Worm (Caenorhabditis elegans) whole organism, mixed stage, embryonic: ENCODE data around the gene fipr-13.

ENCODE experiments used
- bed-3 ChIP-seq: fragments of 200-800 bp; sonication (Bioruptor generic); optimal IDR thresholded peaks from 3 replicates; lab custom pipeline; 2018; ENCODE audit warnings: mild to moderate bottlenecking, missing genetic modification characterization, moderate library complexity, missing compliant biosample characterization
- blmp-1 ChIP-seq: fragments of 150-350 bp; optimal IDR thresholded peaks from 2 replicates; lab custom pipeline; 2014; ENCODE audit warnings: missing biosample characterization, missing genetic modification characterization
- ceh-39 ChIP-seq: fragments of 150-350 bp; optimal IDR thresholded peaks from 2 replicates; lab custom pipeline; 2014; ENCODE audit warnings: missing biosample characterization, missing genetic modification characterization
- ceh-43 ChIP-seq: fragments of 200-800 bp; sonication (Bioruptor generic); optimal IDR thresholded peaks from 2 replicates; lab custom pipeline; 2018; ENCODE audit warnings: mild to moderate bottlenecking, missing genetic modification characterization, moderate library complexity, missing compliant biosample characterization
- ceh-83 ChIP-seq: fragments of 200-800 bp; sonication (Bioruptor generic); optimal IDR thresholded peaks from 2 replicates; lab custom pipeline; 2018; ENCODE audit warnings: mild to moderate bottlenecking, missing genetic modification characterization, missing compliant biosample characterization
- ces-1 ChIP-seq: fragments of 150-350 bp; optimal IDR thresholded peaks from 2 replicates; lab custom pipeline; 2014; ENCODE audit warnings: missing biosample characterization, missing genetic modification reagents, missing genetic modification characterization
- elt-1 ChIP-seq: sonication (generic microtip); optimal IDR thresholded peaks from 2 replicates; lab custom pipeline; 2017; ENCODE audit warnings: missing genetic modification characterization, mild to moderate bottlenecking, missing compliant biosample characterization, antibody characterized with exemption, moderate library complexity, borderline replicate concordance; ENCODE audit not compliant: insufficient read depth
- elt-3 ChIP-seq: fragments of 150-350 bp; optimal IDR thresholded peaks from 2 replicates; lab custom pipeline; 2014; ENCODE audit warnings: missing biosample characterization, missing genetic modification characterization
- ham-2 ChIP-seq: fragments of 200-800 bp; sonication (Bioruptor generic); optimal IDR thresholded peaks from 2 replicates; lab custom pipeline; 2018; ENCODE audit warnings: mild to moderate bottlenecking, missing genetic modification characterization, missing compliant biosample characterization
- hlh-1 ChIP-seq: fragments of 150-350 bp; optimal IDR thresholded peaks from 2 replicates; lab custom pipeline; 2014; ENCODE audit warnings: missing biosample characterization, missing genetic modification reagents, missing genetic modification characterization
- lin-13 ChIP-seq: fragments of 150-350 bp; optimal IDR thresholded peaks from 2 replicates; lab custom pipeline; 2014; ENCODE audit warnings: missing biosample characterization, missing genetic modification characterization
- lin-32 ChIP-seq: fragments of 200-800 bp; sonication (Bioruptor generic); optimal IDR thresholded peaks from 2 replicates; lab custom pipeline; 2018; ENCODE audit warnings: mild to moderate bottlenecking, missing genetic modification characterization, missing compliant biosample characterization
- lsy-2 ChIP-seq: fragments of 150-350 bp; optimal IDR thresholded peaks from 2 replicates; lab custom pipeline; 2014; ENCODE audit warnings: missing biosample characterization, missing genetic modification characterization
- mab-5 ChIP-seq: fragments of 150-350 bp; optimal IDR thresholded peaks from 2 replicates; lab custom pipeline; 2014; ENCODE audit warnings: missing biosample characterization, missing genetic modification characterization
- mep-1 ChIP-seq: fragments of 150-350 bp; optimal IDR thresholded peaks from 2 replicates; lab custom pipeline; 2017; ENCODE audit warnings: missing biosample characterization, missing genetic modification reagents, missing genetic modification characterization, inconsistent platforms
- nhr-12 ChIP-seq: fragments of 150-350 bp; optimal IDR thresholded peaks from 2 replicates; lab custom pipeline; 2014; ENCODE audit warnings: missing biosample characterization, missing genetic modification characterization
- nhr-2 ChIP-seq: fragments of 150-350 bp; optimal IDR thresholded peaks from 2 replicates; lab custom pipeline; 2014; ENCODE audit warnings: missing biosample characterization, missing genetic modification characterization
- nhr-28 ChIP-seq: fragments of 150-350 bp; optimal IDR thresholded peaks from 2 replicates; lab custom pipeline; 2014; ENCODE audit warnings: missing biosample characterization, missing genetic modification characterization
- snpc-4 ChIP-seq: fragments of 150-350 bp; optimal IDR thresholded peaks from 2 replicates; lab custom pipeline; 2014; ENCODE audit warnings: missing biosample characterization, missing genetic modification characterization
- sptf-1 ChIP-seq: sonication (generic microtip); optimal IDR thresholded peaks from 2 replicates; lab custom pipeline; 2017; ENCODE audit warnings: mild to moderate bottlenecking, missing genetic modification characterization, moderate library complexity, missing compliant biosample characterization
- unc-39 ChIP-seq: fragments of 150-350 bp; optimal IDR thresholded peaks from 2 replicates; lab custom pipeline; 2014; ENCODE audit warnings: missing biosample characterization, missing genetic modification characterization
- unc-62 ChIP-seq: fragments of 150-350 bp; optimal IDR thresholded peaks from 2 replicates; lab custom pipeline; 2014; ENCODE audit warnings: missing biosample characterization, missing genetic modification reagents, missing genetic modification characterization

fipr-13 gene

DNA sequence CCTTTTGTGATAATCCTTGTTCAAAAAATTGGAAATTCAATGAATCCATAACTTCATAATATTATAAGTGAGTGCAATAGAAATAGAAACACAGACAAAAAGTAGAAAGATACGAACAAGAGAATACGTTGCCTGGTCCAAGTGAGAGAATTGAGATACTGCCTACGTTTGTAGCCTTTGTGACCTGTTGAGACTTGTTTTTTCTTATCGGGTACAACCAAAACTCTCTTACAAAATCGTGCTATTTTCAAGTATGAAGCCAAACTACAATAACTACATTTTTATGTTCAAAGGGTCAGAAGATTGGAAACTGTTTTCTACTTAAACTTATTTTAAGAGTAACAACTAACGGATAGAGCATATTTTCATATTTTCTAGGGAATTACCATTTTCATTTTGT, 17.3 kb downstream of the fipr-13 start, which contains the start of gene nhr-205:
nhr-205 (minus strand) TSS at position 141 of the 400 bp plus-strand sequence.
- TF ChIP-seq nhr-12 (tag; lab: Kevin White, UChicago) (no peak), ceh-83 (no peak), mab-5 (tag; lab: Kevin White, UChicago) (no peak), lsy-2 (tag; lab: Kevin White, UChicago) (no peak)

- TF ChIP-seq nhr-28 (tag; lab: Kevin White, UChicago) (peak; percentile 50), mep-1 (tag; lab: Kevin White, UChicago) (peak; percentile 13), ces-1 (GFP tag; lab: Kevin White, UChicago) (no peak), lin-13 (tag; lab: Kevin White, UChicago) (no peak)
These were observed 19.7 kb downstream of the fipr-13 start, which contains the start of gene nhr-12 for ce11 chrV:10083999-10084468. TSS of gene nhr-12 (minus strand) at chrV:10084049.

- peak; percentile 6 for TF ChIP-seq hlh-1 (tag; lab: Kevin White, UChicago)
- no peak for TF ChIP-seq unc-39 (tag; lab: Kevin White, UChicago)
These were observed 20.5 kb downstream of the fipr-13 start, which contains the start of gene R04B5.6 for ce11 chrV:10084864-10085263. TSS of gene R04B5.6 (plus strand) at chrV:10085164.

DNA sequence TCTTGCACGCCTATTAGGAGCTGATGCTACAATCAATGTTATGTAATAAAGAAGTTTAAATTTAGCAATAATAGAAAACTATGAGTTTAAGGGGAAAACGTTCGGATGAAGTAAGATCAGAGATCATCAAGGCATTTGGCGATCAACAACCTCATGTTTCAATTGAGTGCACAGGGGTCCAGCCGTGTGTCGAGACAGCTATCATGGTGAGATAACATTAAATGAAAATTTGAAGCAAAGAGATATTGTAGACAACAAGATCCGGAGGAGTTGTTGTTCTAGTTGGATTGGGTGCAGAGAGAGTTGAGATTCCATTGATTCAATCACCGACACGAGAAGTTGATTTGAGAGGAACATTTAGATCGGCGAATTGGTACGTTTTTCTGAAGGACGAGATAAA, 21.8 kb downstream of the fipr-13 start:
- TF ChIP-seq hlh-1 (tag; lab: Kevin White, UChicago) (peak; percentile 52), sptf-1 (no peak)

ce11 chrV:10087103-10087502, 22.8 kb downstream of the fipr-13 start, which contains the start of gene R04B5.5:
TSS of gene R04B5.5 (plus strand) at chrV:10087480.
- peak; percentile 86 for TF ChIP-seq elt-3 (tag; lab: Kevin White, UChicago)
- TF ChIP-seq unc-62 (GFP tag; lab: Kevin White, UChicago) = peak; percentile 62
- TF ChIP-seq elt-1 (tag; lab: Kevin White, UChicago) = peak; percentile 30
- no peak for TF ChIP-seq nhr-2 (tag; lab: Kevin White, UChicago)

ce11 chrV:10090461-10090860, 26.1 kb downstream of the fipr-13 start, which contains the start of gene R04B5.7:
TSS of gene R04B5.7 (minus strand) at chrV:10090561.
- TF ChIP-seq lin-13 (tag; lab: Kevin White, UChicago) (no peak), nhr-12 (tag; lab: Kevin White, UChicago) (no peak), unc-39 (tag; lab: Kevin White, UChicago) (no peak), mab-5 (tag; lab: Kevin White, UChicago) (no peak), ceh-43 (GFP tag; lab: Kevin White, UChicago) (no peak), ceh-83 (no peak)
- TF ChIP-seq, all 35 proteins: peak for 0

DNA sequence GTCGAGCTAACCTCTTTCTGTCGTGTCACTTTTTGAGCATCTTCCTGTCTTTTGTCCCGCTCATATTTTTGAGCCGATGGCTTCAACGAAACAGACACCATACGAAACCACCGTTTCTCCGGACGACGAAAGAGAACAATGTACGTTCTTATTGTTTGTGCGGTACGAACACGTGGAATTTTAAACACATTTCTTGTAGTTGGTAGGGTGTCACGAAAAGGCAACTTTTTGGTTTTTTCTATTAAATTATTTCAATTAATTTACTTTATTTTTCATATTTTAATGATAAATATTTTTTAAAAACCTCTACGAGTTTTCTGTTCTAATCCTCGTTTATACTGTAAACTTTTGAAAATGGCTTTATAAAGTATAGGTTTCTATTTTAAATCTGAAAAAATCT, 26.8 kb downstream of the fipr-13 start, which contains the start of gene R04B5.11:
R04B5.11 (minus strand) TSS at position 101 of the 400 bp plus-strand sequence.
- TF ChIP-seq lin-13 (tag; lab: Kevin White, UChicago) (no peak), blmp-1 (tag; lab: Kevin White, UChicago) (no peak), lsy-2 (tag; lab: Kevin White, UChicago) (no peak), ham-2 (GFP tag; lab: Kevin White, UChicago) (no peak), unc-62 (GFP tag; lab: Kevin White, UChicago) (no peak), ceh-39 (tag; lab: Kevin White, UChicago) (no peak), lin-32 (GFP tag; lab: Kevin White, UChicago) (no peak), snpc-4 (tag; lab: Kevin White, UChicago) (no peak)

DNA sequence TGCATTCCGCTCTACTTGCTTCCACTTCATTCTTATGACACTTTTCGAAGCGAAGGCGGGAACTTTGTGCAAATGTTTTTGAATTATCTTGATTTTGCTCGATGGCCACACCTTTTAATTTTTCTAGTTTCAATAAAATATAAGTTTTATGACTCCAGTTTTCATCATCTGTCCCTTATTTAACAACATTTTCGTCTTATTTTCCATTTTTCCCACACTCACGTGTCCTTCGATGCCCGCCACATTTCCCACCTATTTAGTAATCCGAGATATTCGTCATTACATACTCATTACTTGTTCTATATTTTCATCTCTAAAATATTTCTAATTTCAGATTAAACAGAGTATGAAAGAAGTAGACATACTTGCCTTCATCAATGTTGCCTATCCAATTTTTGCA, 30.1 kb downstream of the fipr-13 start, which contains the start of gene srd-49:
srd-49 (plus strand) TSS at position 301 of the 400 bp plus-strand sequence.
- TF ChIP-seq bed-3 (GFP tag; lab: Kevin White, UChicago) = no peak

DNA sequence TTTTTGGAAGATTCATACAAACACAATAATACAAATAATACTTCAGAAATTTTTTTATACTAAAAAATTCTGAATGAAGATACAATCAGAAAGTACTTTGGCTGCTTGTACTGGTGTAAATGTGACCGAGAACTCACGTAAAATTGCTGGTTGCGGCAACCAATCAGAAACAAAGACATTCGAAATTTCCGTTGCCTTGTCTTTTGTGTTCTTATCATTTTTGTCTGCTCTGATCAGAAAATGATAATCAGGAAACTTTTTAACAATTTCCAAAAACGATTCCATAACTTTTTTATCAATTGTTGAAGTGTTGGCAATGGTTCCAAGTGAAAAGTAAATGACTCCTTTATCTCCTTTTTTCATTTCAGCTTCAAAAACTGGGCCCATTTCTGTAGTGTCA, 32.6 kb downstream of the fipr-13 start:
- TF ChIP-seq ham-2 (GFP tag; lab: Kevin White, UChicago) = no peak
